Worm (Caenorhabditis elegans): Measurements from ENCODE around the gene K02G10.5.

Gene K02G10.5

DNA sequence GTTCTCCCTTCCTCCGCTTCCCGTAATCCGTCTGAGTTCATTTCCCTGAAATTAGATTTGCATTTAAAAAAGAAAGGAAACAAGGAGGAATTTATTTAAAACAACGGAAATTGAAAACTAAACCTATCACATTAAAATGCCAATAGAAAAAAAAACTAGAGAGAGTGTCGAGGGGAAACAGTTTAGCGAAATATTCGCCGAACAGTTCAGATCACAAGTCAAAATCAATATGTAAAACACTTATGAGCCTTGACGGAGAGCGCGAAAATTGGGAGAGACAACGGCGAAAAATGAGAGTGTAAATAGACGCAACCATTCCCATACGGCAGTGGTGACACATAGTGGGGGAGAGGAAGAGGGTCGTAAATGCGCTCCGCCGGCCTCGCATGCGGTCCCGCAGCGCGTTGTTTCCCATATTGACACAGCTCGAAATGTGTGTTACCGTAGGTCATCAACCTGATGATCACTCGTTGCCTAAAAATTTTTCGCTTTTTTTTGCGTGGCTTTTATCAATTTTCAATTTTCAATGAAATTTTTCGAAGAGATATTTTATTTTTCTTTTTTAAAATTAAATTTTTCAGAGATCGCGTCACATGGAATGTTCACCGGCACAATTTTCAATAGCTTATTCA lies 20.8 kb upstream of the K02G10.5 start, which contains the start of the genes dnj-14 and glit-1 (continued):
- TF ChIP-seq ceh-2 (tag; optimal IDR thresholded peaks at IDR 0.05), result peak; percentile 65
- TF ChIP-seq C08G9.2 (tag; optimal IDR thresholded peaks at IDR 0.05), result peak; percentile 26
- TF ChIP-seq eyg-1 (tag; optimal IDR thresholded peaks at IDR 0.05), result peak; percentile 35
- peak; percentile 55 for TF ChIP-seq ets-4 (tag; optimal IDR thresholded peaks at IDR 0.05)
- peak; percentile 68 for TF ChIP-seq pqm-1 (tag; optimal IDR thresholded peaks at IDR 0.05)
- peak; percentile 60 for TF ChIP-seq syd-9 (tag; optimal IDR thresholded peaks at IDR 0.05)
- peak; percentile 87 for TF ChIP-seq ref-2 (tag; optimal IDR thresholded peaks at IDR 0.05)
- no peak for TF ChIP-seq unc-3 (GFP tag; conservative IDR thresholded peaks at IDR 0.05)
- peak; percentile 45 for TF ChIP-seq unc-3 (tag; optimal IDR thresholded peaks at IDR 0.05)
- peak; percentile 86 for TF ChIP-seq unc-42 (tag; optimal IDR thresholded peaks at IDR 0.05)
- TF ChIP-seq tbx-2 (tag; optimal IDR thresholded peaks at IDR 0.05), result peak; percentile 91
- TF ChIP-seq C38D4.7 (GFP tag; optimal IDR thresholded peaks at IDR 0.05), result no peak
- TF ChIP-seq ceh-34 (tag; optimal IDR thresholded peaks at IDR 0.05), result peak; percentile 81
- TF ChIP-seq T23F11.4 (GFP tag; optimal IDR thresholded peaks at IDR 0.05), result peak; percentile 58
- TF ChIP-seq ztf-16 (tag; optimal IDR thresholded peaks at IDR 0.05), result no peak

DNA sequence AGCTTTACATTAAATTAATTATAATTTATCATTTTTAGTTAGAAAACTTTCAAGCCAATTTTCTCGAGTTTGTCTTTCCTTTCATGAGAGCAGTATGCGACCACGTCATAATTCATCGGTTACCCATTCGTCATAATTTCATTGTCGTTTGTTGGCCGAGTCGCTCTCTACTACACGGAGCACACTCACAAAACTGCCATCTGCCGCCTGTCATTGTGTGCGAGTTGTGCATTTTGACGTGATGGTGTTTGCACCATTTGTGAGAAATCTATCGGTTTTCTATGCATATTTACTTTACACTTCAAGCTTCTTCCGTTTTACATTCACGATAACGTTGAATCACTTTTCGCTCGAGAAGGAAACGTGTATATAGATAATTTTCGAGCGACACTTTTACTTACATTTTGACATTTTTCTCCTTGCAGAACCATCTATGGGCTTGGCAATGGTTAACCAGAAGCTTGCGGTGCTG lies 15.8 kb upstream of the K02G10.5 start, which contains the start of gene dhhc-10:
Gene dhhc-10 (plus strand): TSS at position 422 of the 472 bp plus-strand sequence.
- no peak for TF ChIP-seq K09A11.1 (tag; optimal IDR thresholded peaks at IDR 0.05; ENCODE audit: insufficient read depth)
- TF ChIP-seq unc-86 (tag; optimal IDR thresholded peaks at IDR 0.05), result no peak
- no peak for TF ChIP-seq hlh-8 (tag; optimal IDR thresholded peaks at IDR 0.05)
- no peak for TF ChIP-seq C38D4.7 (GFP tag; optimal IDR thresholded peaks at IDR 0.05)
- no peak for TF ChIP-seq odd-2 (tag; optimal IDR thresholded peaks at IDR 0.05)
- peak; percentile 36 for TF ChIP-seq nfya-1 (tag; optimal IDR thresholded peaks at IDR 0.05)
- TF ChIP-seq fax-1 (tag; optimal IDR thresholded peaks at IDR 0.05), result no peak
- no peak for TF ChIP-seq pag-3 (tag; optimal IDR thresholded peaks at IDR 0.05; ENCODE audit: borderline replicate concordance)
- no peak for TF ChIP-seq ceh-2 (tag; optimal IDR thresholded peaks at IDR 0.05)
- peak; percentile 0 for TF ChIP-seq ceh-31 (tag; optimal IDR thresholded peaks at IDR 0.05)
- TF ChIP-seq che-1 (tag; optimal IDR thresholded peaks at IDR 0.05), result no peak
- peak; percentile 46 for TF ChIP-seq elt-2 (tag; optimal IDR thresholded peaks at IDR 0.05)
- no peak for TF ChIP-seq ceh-22 (tag; optimal IDR thresholded peaks at IDR 0.05)
- no peak for TF ChIP-seq lin-11 (tag; optimal IDR thresholded peaks at IDR 0.05)
- TF ChIP-seq pqm-1 (tag; optimal IDR thresholded peaks at IDR 0.05), result no peak
- TF ChIP-seq T23F11.4 (GFP tag; optimal IDR thresholded peaks at IDR 0.05), result no peak
- no peak for TF ChIP-seq pax-1 (tag; optimal IDR thresholded peaks at IDR 0.05)
- no peak for TF ChIP-seq mec-3 (tag; optimal IDR thresholded peaks at IDR 0.05; ENCODE audit: borderline replicate concordance)
- TF ChIP-seq pros-1 (tag; optimal IDR thresholded peaks at IDR 0.05), result no peak
- no peak for TF ChIP-seq dmd-4 (tag; optimal IDR thresholded peaks at IDR 0.05; ENCODE audit: borderline replicate concordance)
- TF ChIP-seq elt-4 (tag; optimal IDR thresholded peaks at IDR 0.05), result no peak
- no peak for TF ChIP-seq ceh-9 (tag; optimal IDR thresholded peaks at IDR 0.05)
- TF ChIP-seq nhr-11 (tag; optimal IDR thresholded peaks at IDR 0.05), result no peak
- no peak for TF ChIP-seq ceh-6 (GFP tag; optimal IDR thresholded peaks at IDR 0.05)
- no peak for TF ChIP-seq ceh-34 (tag; optimal IDR thresholded peaks at IDR 0.05)
- no peak for TF ChIP-seq npax-4 (tag; optimal IDR thresholded peaks at IDR 0.05)
- no peak for TF ChIP-seq hlh-15 (tag; optimal IDR thresholded peaks at IDR 0.05)
- no peak for TF ChIP-seq fkh-10 (GFP tag; optimal IDR thresholded peaks at IDR 0.05)
- no peak for TF ChIP-seq ceh-45 (GFP tag; IDR thresholded peaks at IDR 0.05)
- TF ChIP-seq C08G9.2 (tag; optimal IDR thresholded peaks at IDR 0.05), result no peak
- no peak for TF ChIP-seq ama-1 (optimal IDR thresholded peaks at IDR 0.05)
- TF ChIP-seq ahr-1 (tag; optimal IDR thresholded peaks at IDR 0.05), result no peak
- no peak for TF ChIP-seq rnt-1 (tag; optimal IDR thresholded peaks at IDR 0.05)
- TF ChIP-seq fkh-6 (tag; optimal IDR thresholded peaks at IDR 0.05), result no peak
- TF ChIP-seq Y22D7AL.16 (tag; optimal IDR thresholded peaks at IDR 0.05), result no peak
- peak; percentile 34 for TF ChIP-seq pha-2 (tag; optimal IDR thresholded peaks at IDR 0.05)
- TF ChIP-seq zip-5 (tag; optimal IDR thresholded peaks at IDR 0.05), result no peak
- no peak for TF ChIP-seq ets-4 (tag; optimal IDR thresholded peaks at IDR 0.05)
- TF ChIP-seq ceh-30 (tag; optimal IDR thresholded peaks at IDR 0.05), result no peak
- TF ChIP-seq pat-9 (tag; optimal IDR thresholded peaks at IDR 0.05), result no peak
- no peak for TF ChIP-seq madf-2 (tag; optimal IDR thresholded peaks at IDR 0.05)
- TF ChIP-seq ceh-24 (tag; optimal IDR thresholded peaks at IDR 0.05), result no peak
- TF ChIP-seq ceh-14 (tag; optimal IDR thresholded peaks at IDR 0.05), result no peak
